Worm (Caenorhabditis elegans): ENCODE data around the gene T10B10.9.

The T10B10.9 gene

DNA sequence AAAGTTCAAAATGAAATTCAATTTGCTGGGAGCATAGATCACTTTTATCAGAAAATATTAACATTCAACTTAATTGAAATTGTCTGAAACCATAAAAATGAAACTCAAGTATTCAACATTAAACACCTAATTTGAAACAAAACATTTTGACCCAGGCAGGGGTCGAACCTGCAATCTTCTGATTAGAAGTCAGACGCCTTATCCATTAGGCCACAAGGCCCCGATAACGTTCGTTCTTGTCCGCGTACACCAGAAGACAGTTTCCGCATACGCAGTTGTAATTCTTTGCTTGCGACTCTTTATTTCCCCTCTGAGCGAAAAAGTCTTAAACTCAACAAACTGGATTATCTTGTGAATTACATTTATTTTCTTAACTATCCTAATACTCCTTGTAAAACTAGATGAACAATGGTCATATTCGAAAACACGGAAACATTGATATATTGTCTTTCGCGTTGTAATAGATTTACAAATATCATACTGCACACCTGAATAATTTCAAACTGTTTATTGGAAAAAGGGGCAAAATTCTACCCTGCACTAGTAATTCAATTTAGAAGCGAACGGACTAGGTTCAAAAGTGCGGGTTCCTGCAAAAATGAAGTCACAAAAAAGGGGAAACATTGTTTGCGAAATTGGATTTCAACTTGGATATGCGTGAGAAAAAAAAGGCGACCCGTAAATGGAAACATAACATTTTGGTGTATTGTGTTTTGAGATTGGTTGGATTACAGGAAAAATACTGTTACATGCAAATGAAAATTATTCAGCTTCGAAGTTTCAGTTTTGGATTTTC lies 17.6 kb upstream of the T10B10.9 start:
- TF ChIP-seq pqm-1 (tag; optimal IDR thresholded peaks at IDR 0.05) (peak; percentile 6), aly-2 (tag; optimal IDR thresholded peaks at IDR 0.05) (no peak), hmg-11 (tag; optimal IDR thresholded peaks at IDR 0.05) (no peak), nhr-43 (tag; optimal IDR thresholded peaks at IDR 0.05; ENCODE audit: poor library complexity, severe bottlenecking) (peak; percentile 63), fkh-10 (GFP tag; optimal IDR thresholded peaks at IDR 0.05) (no peak), pha-4 (tag; optimal IDR thresholded peaks at IDR 0.05) (no peak), nhr-28 (tag; optimal IDR thresholded peaks at IDR 0.05) (no peak), lin-39 (tag; optimal IDR thresholded peaks at IDR 0.05) (no peak), nfya-1 (tag; optimal IDR thresholded peaks at IDR 0.05; ENCODE audit: insufficient read depth) (peak; percentile 6)

DNA sequence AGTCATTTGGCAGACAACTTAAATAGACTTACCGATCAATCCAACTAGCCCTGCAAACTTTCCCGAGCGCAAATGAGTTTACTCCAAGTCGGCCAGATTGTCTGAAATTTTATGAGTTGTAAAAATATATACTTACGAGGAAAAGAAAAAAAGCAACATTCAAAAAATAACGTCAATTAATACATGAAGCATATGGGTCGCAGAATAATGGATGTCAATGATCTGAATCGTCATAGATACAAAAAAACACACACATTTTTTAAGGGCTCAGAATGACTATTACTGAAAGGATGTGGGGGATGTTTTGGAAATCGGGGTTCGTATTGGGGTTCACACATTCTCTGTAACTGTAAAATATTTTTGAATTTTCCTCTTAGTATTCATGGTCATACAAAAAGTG lies 16.6 kb upstream of the T10B10.9 start, which contains the start of gene unc-7:
unc-7 (minus strand) TSS at position 101 of the 400 bp plus-strand sequence.
- no peak for TF ChIP-seq mdl-1 (tag; optimal IDR thresholded peaks at IDR 0.05)
- TF ChIP-seq ceh-28 (tag; optimal IDR thresholded peaks at IDR 0.05) = no peak
- no peak for TF ChIP-seq eor-1 (tag; optimal IDR thresholded peaks at IDR 0.05)
- TF ChIP-seq daf-12 (tag; optimal IDR thresholded peaks at IDR 0.05) = no peak
- TF ChIP-seq fkh-10 (GFP tag; optimal IDR thresholded peaks at IDR 0.05) = no peak
- TF ChIP-seq nhr-67 (tag; optimal IDR thresholded peaks at IDR 0.05) = no peak
- no peak for TF ChIP-seq lsy-12 (tag; optimal IDR thresholded peaks at IDR 0.05)
- no peak for TF ChIP-seq nfya-1 (tag; optimal IDR thresholded peaks at IDR 0.05; ENCODE audit: insufficient read depth)

DNA sequence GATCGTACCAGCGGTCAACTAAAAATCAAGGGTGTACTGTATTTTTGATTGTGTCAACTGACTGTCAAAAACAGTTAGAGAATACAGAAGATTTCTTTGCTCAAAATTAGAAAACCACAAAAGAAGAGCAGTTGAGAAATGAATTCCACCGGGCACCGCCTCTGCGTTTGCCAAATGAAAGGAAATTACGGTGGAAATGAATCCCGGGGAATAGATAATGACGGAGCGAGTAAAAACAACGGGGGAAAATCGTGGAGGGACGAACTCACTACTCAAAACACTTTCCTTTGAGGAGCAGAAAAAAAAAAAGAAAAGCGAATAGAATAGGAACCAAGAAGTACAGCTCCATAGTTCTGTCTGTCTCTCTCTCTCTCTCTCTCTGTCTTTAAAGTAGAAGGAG lies 15.8 kb upstream of the T10B10.9 start:
- no peak for TF ChIP-seq nhr-12 (tag; optimal IDR thresholded peaks at IDR 0.05)
- TF ChIP-seq skn-1 (tag; optimal IDR thresholded peaks at IDR 0.05) = no peak
- no peak for TF ChIP-seq nhr-25 (tag; optimal IDR thresholded peaks at IDR 0.05)
- no peak for TF ChIP-seq pqm-1 (tag; optimal IDR thresholded peaks at IDR 0.05)
- TF ChIP-seq fkh-2 (tag; optimal IDR thresholded peaks at IDR 0.05) = no peak
- TF ChIP-seq snpc-4 (tag; optimal IDR thresholded peaks at IDR 0.05) = no peak

DNA sequence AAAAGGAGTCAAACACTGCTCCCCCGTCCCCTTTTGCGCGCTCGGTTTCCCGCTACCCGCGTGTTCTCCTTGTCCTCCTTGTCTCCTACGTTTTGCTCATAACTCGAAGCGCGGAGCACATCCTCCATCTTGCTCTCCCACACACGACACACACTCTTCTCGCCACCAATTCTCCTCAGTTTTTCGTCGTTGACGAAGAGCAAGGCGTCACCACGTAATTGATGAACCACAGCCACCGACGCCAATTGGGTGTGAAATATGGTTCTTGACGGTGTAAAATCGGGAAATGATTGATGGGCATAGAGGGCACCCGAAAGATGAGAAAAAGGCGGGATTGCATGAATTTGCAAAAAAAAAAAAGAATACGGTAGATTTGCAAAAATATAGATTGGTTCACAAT lies 15.4 kb upstream of the T10B10.9 start:
- peak; percentile 59 for TF ChIP-seq lin-39 (tag; optimal IDR thresholded peaks at IDR 0.05)
- TF ChIP-seq zag-1 (tag; optimal IDR thresholded peaks at IDR 0.05) = no peak

DNA sequence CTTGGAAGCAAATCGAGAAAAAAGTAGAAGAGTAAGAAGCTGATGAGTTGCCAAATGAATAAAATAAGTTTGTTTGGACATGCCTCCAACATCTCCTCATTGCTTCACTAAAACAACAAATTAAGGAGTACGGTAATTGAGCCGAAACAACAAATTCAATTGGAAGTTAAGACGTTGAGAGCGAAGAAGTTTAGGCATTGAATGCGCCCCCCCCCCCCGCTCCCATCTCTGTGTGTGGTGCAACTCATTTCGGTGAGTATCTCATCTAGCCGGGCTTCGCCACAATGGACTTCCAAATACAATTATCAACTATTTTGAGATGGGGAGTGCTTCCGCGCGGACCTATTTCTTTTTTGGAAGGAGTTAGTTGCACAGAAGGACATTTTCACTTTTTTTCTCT lies 9.2 kb upstream of the T10B10.9 start:
- TF ChIP-seq pqm-1 (tag; optimal IDR thresholded peaks at IDR 0.05) = no peak
- TF ChIP-seq fkh-2 (tag; optimal IDR thresholded peaks at IDR 0.05) = no peak

DNA sequence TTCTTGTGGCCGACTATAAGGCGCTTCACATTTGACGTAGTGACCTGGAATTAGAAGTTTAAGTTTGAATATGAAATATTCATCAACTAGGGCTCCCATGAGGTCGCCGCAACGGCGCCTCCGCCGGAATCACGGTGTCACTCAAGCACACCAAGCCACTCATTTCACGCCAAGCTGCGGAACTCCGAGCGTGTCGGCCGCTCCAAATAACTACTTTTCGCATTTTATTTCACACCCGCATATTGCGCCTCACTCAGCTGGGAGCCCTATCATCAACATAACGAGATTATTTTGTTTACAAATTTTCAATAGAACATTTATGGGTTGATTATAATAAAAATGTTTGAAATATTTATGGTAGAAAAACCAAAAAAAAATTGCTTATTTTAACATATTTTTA lies 6.4 kb upstream of the T10B10.9 start:
- TF ChIP-seq tbx-2 (tag; optimal IDR thresholded peaks at IDR 0.05) = no peak
- TF ChIP-seq ztf-4 (tag; optimal IDR thresholded peaks at IDR 0.05) = no peak
- TF ChIP-seq nhr-237 (tag; optimal IDR thresholded peaks at IDR 0.05) = no peak
- no peak for TF ChIP-seq mdl-1 (tag; optimal IDR thresholded peaks at IDR 0.05)
- TF ChIP-seq R02D3.7 (tag; optimal IDR thresholded peaks at IDR 0.05) = no peak
- TF ChIP-seq hmg-11 (tag; optimal IDR thresholded peaks at IDR 0.05) = no peak

DNA sequence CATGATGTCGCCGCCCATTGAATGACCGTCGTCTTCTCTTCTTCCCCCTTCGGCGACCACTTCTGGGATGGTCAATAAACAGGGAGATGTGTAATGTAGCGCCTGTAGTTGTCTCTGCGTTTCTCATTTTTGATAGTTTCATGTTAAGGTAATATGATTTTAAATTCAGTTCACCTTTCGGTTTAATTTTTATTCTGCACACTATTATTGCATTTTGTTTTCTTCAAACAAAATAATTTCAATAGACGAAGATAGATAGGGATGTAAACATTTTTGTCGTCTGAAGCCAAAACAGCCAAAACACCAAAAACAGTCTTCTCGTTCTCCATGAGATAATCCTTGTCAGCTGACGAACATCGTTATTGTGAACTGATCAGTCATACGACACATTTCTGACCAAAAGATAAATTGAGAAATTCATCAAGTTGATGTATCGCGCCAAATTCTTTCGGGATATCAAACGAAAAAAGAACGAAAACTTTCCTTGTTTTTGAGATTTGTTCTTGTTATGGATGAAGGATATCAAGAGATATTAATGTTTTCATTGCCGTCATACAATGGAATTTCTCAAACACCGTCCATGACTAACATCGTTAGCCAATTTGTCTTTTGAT lies 5.4 kb upstream of the T10B10.9 start, which contains the start of gene C11G10.1:
C11G10.1 (minus strand) TSS at position 51 of the 614 bp plus-strand sequence.
- peak; percentile 8 for TF ChIP-seq nhr-25 (tag; optimal IDR thresholded peaks at IDR 0.05)
- TF ChIP-seq egl-27 (tag; optimal IDR thresholded peaks at IDR 0.05) = no peak
- no peak for TF ChIP-seq mml-1 (tag; optimal IDR thresholded peaks at IDR 0.05)
- no peak for TF ChIP-seq ceh-28 (tag; optimal IDR thresholded peaks at IDR 0.05)
- TF ChIP-seq nhr-43 (tag; optimal IDR thresholded peaks at IDR 0.05; ENCODE audit: poor library complexity, severe bottlenecking) = peak; percentile 44
- TF ChIP-seq elt-3 (tag; optimal IDR thresholded peaks at IDR 0.05) = peak in 1 of 3 experiments; percentile 8
- no peak for TF ChIP-seq eor-1 (tag; optimal IDR thresholded peaks at IDR 0.05)
- TF ChIP-seq nhr-23 (tag; optimal IDR thresholded peaks at IDR 0.05) = peak; percentile 54

All from whole organism, L3 larva.